Fruit fly (Drosophila melanogaster): ENCODE measurements around the gene CG32240.

DNA sequence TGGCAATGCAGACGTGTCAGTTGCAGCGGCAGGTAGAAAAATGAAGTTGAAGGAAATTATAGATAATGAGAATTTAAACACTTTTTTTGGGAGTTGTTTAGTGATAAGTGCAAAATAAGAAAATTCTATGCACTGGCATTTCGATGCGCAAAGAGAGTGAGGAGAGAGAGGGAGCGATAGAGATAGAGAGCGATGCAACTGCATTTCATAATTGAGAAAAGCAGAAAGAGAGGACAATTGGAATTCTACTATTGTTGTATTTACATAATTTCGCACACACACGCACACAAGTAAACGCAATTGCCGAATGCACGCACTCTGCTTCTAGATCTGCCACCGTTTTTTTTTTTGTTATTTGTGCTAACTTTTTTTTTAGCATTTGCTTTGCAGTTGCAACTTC is 17.9 kb downstream of the CG32240 start:
- TF ChIP-seq EcR (GFP tag; optimal IDR thresholded peaks at IDR 0.05): no peak
- TF ChIP-seq pan (optimal IDR thresholded peaks at IDR 0.05): no peak
- no peak for TF ChIP-seq psq (optimal IDR thresholded peaks at IDR 0.05)
- no peak for TF ChIP-seq CG8478 (optimal IDR thresholded peaks at IDR 0.05)
